Worm (Caenorhabditis elegans): ENCODE measurements around the gene mrpl-53.

mrpl-53 gene

DNA sequence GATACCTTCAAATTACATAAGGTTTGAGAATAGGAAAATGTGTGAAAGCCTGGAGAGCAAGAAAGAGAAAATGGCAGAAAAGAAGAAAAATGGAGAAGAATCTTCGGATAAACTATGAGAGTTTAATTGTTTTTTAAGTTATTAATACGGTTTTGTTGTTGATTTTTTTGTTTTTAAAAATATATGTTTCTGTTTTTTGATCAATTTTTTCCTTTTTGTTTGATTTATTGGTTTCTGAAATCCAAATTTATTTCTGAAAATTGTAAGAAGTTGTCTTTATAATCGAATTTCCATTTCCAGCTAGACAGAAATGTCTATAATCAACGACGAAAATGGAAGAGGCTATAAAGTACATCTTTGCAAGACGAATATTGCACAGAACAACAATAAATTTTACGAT, 4.7 kb upstream of the mrpl-53 start, which contains the start of gene parp-2:
Gene parp-2 (plus strand): TSS at position 301 of the 400 bp plus-strand sequence.
- no peak for TF ChIP-seq klf-2 (GFP tag; conservative IDR thresholded peaks at IDR 0.05)
- TF ChIP-seq T22C8.4 (GFP tag; IDR thresholded peaks at IDR 0.05): no peak
- TF ChIP-seq med-1 (GFP tag; optimal IDR thresholded peaks at IDR 0.05; ENCODE audit: insufficient read depth): no peak

DNA sequence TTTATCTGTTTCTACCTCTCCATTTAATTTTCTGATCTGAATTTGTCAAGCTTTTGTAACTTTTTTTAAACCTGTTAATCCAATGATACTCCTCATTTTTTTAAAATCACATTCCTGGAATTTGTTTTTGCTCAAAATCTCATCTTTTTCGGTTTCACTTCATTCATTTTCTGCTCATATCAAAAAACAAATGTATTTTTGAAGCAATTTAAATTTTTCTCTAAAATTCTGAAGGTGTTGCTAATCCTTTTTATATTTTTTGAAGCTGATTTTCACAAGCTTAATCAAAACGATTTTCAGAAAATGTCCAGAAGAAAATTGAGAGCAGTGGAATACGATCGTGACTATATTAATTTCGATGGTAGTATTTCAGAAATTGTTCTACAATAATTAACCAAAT, 2.5 kb upstream of the mrpl-53 start, which contains the start of gene E02H1.5:
Gene E02H1.5 (plus strand): TSS at position 301 of the 400 bp plus-strand sequence.
- TF ChIP-seq ztf-23 (GFP tag; IDR thresholded peaks at IDR 0.05) (no peak), klf-2 (GFP tag; conservative IDR thresholded peaks at IDR 0.05) (no peak), flt-1 (GFP tag; IDR thresholded peaks at IDR 0.05) (no peak), ztf-29 (GFP tag; IDR thresholded peaks at IDR 0.05) (no peak), ref-1 (GFP tag; conservative IDR thresholded peaks at IDR 0.05) (no peak), T22C8.4 (GFP tag; IDR thresholded peaks at IDR 0.05) (no peak), cog-1 (tag; optimal IDR thresholded peaks at IDR 0.05) (no peak), tab-1 (GFP tag; IDR thresholded peaks at IDR 0.05) (no peak), med-1 (GFP tag; optimal IDR thresholded peaks at IDR 0.05; ENCODE audit: insufficient read depth) (no peak)

ce11 chrII:9596401-9596800, 1.0 kb upstream of the mrpl-53 start, which contains the start of gene E02H1.6:
E02H1.6 (plus strand) TSS chrII:9596701.
- TF ChIP-seq cog-1 (tag; optimal IDR thresholded peaks at IDR 0.05): no peak
- TF ChIP-seq klf-2 (GFP tag; conservative IDR thresholded peaks at IDR 0.05): no peak
- no peak for TF ChIP-seq med-1 (GFP tag; optimal IDR thresholded peaks at IDR 0.05; ENCODE audit: insufficient read depth)
- no peak for TF ChIP-seq ref-1 (GFP tag; conservative IDR thresholded peaks at IDR 0.05)
- no peak for TF ChIP-seq ztf-29 (GFP tag; IDR thresholded peaks at IDR 0.05)
- TF ChIP-seq T22C8.4 (GFP tag; IDR thresholded peaks at IDR 0.05): no peak

- TF ChIP-seq klf-2 (GFP tag; conservative IDR thresholded peaks at IDR 0.05): no peak
- no peak for TF ChIP-seq T22C8.4 (GFP tag; IDR thresholded peaks at IDR 0.05)
- TF ChIP-seq ztf-29 (GFP tag; IDR thresholded peaks at IDR 0.05): no peak
- TF ChIP-seq flt-1 (GFP tag; IDR thresholded peaks at IDR 0.05): no peak
Measured at ce11 chrII:9600022-9600722, 2.8 kb downstream of the mrpl-53 start.

ce11 chrII:9601069-9601468, 3.6 kb downstream of the mrpl-53 start:
- TF ChIP-seq med-1 (GFP tag; optimal IDR thresholded peaks at IDR 0.05; ENCODE audit: insufficient read depth) (no peak), tab-1 (GFP tag; IDR thresholded peaks at IDR 0.05) (no peak), T22C8.4 (GFP tag; IDR thresholded peaks at IDR 0.05) (no peak), klf-2 (GFP tag; conservative IDR thresholded peaks at IDR 0.05) (no peak), flt-1 (GFP tag; IDR thresholded peaks at IDR 0.05) (no peak), ztf-23 (GFP tag; IDR thresholded peaks at IDR 0.05) (no peak), ztf-29 (GFP tag; IDR thresholded peaks at IDR 0.05) (no peak), ref-1 (GFP tag; conservative IDR thresholded peaks at IDR 0.05) (no peak), cog-1 (tag; optimal IDR thresholded peaks at IDR 0.05) (no peak)

- TF ChIP-seq med-1 (GFP tag; optimal IDR thresholded peaks at IDR 0.05; ENCODE audit: insufficient read depth) (no peak), ref-1 (GFP tag; conservative IDR thresholded peaks at IDR 0.05) (no peak), cog-1 (tag; optimal IDR thresholded peaks at IDR 0.05) (no peak)
Measured at ce11 chrII:9601679-9602078, 4.3 kb downstream of the mrpl-53 start.

DNA sequence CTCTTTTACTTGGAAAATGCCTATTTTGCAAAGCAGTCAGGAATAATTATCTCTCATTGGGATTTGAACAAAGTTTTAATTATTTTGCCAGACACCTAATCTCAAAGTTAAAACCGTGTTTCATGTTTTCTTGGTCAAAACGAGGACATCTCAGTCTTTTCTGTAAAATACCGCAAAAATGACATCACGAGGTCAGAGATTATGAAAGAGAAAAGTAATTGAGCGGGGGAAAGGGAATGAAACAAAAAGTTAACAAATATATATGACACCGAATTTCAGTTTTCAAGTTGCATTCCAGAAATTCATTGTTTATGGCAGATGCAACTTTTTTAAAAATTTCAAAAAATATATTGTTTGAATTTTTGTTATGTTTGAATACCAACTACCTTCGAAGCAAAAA, 5.1 kb downstream of the mrpl-53 start:
- TF ChIP-seq T22C8.4 (GFP tag; IDR thresholded peaks at IDR 0.05) (no peak), med-1 (GFP tag; optimal IDR thresholded peaks at IDR 0.05; ENCODE audit: insufficient read depth) (no peak), flt-1 (GFP tag; IDR thresholded peaks at IDR 0.05) (no peak), cog-1 (tag; optimal IDR thresholded peaks at IDR 0.05) (no peak)

ce11 chrII:9603419-9603818, 6.0 kb downstream of the mrpl-53 start:
- TF ChIP-seq flt-1 (GFP tag; IDR thresholded peaks at IDR 0.05) (no peak), klf-2 (GFP tag; conservative IDR thresholded peaks at IDR 0.05) (no peak), cog-1 (tag; optimal IDR thresholded peaks at IDR 0.05) (peak; percentile 69), ref-1 (GFP tag; conservative IDR thresholded peaks at IDR 0.05) (no peak), ztf-29 (GFP tag; IDR thresholded peaks at IDR 0.05) (no peak)

DNA sequence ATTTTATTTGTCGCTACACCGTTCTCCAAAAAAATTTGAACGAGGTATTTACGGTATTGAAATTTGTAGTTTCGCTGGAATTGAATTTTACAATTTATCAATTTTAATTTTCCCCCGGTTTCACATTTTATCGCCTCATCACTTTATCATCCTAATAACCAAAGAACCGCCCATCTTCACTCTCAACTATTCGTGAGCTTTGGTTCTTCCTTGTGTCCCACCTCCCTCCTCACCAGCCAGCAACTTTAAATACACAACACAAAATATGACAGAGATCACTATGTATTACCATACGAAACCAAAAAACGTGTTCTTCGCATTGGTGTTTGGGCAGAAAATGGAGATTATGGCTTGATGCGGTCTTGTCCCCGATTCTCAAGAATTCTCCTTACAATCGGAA, 6.6 kb downstream of the mrpl-53 start:
- TF ChIP-seq cog-1 (tag; optimal IDR thresholded peaks at IDR 0.05) (no peak), ref-1 (GFP tag; conservative IDR thresholded peaks at IDR 0.05) (no peak)

DNA sequence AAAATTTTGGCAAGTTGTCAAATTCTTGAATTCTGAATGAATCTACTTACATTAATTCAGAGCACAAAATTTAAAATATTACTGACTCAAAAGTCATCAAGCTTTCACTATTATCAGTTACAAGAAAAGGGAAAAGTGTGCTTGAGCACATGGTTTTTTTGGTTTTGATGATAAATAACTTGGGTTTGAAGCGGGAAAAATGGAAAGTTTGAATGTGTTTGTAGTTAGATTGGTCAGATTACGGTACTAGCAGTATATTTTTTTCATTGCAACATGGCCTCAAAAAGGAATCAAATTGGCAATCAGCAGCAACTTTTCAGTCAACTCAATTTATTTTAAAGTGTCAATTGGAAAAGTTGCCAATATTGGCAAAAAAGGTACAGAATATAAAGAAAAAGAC, 7.3 kb downstream of the mrpl-53 start:
- no peak for TF ChIP-seq ztf-23 (GFP tag; IDR thresholded peaks at IDR 0.05)
- TF ChIP-seq T22C8.4 (GFP tag; IDR thresholded peaks at IDR 0.05): no peak
- TF ChIP-seq ref-1 (GFP tag; conservative IDR thresholded peaks at IDR 0.05): no peak
- no peak for TF ChIP-seq ztf-29 (GFP tag; IDR thresholded peaks at IDR 0.05)
- no peak for TF ChIP-seq flt-1 (GFP tag; IDR thresholded peaks at IDR 0.05)
- no peak for TF ChIP-seq tab-1 (GFP tag; IDR thresholded peaks at IDR 0.05)
- TF ChIP-seq cog-1 (tag; optimal IDR thresholded peaks at IDR 0.05): no peak
- TF ChIP-seq med-1 (GFP tag; optimal IDR thresholded peaks at IDR 0.05; ENCODE audit: insufficient read depth): no peak
- no peak for TF ChIP-seq klf-2 (GFP tag; conservative IDR thresholded peaks at IDR 0.05)

- TF ChIP-seq tab-1 (GFP tag; IDR thresholded peaks at IDR 0.05) (no peak), klf-2 (GFP tag; conservative IDR thresholded peaks at IDR 0.05) (no peak), T22C8.4 (GFP tag; IDR thresholded peaks at IDR 0.05) (no peak), ref-1 (GFP tag; conservative IDR thresholded peaks at IDR 0.05) (no peak), cog-1 (tag; optimal IDR thresholded peaks at IDR 0.05) (no peak), flt-1 (GFP tag; IDR thresholded peaks at IDR 0.05) (no peak), ztf-23 (GFP tag; IDR thresholded peaks at IDR 0.05) (no peak), ztf-29 (GFP tag; IDR thresholded peaks at IDR 0.05) (no peak), med-1 (GFP tag; optimal IDR thresholded peaks at IDR 0.05; ENCODE audit: insufficient read depth) (no peak)
Measured at ce11 chrII:9605336-9605735, 7.9 kb downstream of the mrpl-53 start, which contains the start of gene nhr-19. nhr-19 (minus strand) TSS chrII:9605526.
